Fruit fly (Drosophila melanogaster) whole organism, embryonic: ENCODE measurements around the gene Fgop2.

Experiments used
- Aef1 ChIP-seq: fragments of 200-800 bp; sonication (Bioruptor generic); IDR thresholded peaks from 3 replicates; pipeline ENCODE4 v1.3.6; 2022; ENCODE audit warnings: missing biosample characterization, missing genetic modification characterization
- BtbVII ChIP-seq: fragments of 200-800 bp; sonication (Bioruptor generic); optimal IDR thresholded peaks from 3 replicates; lab custom pipeline; 2017; ENCODE audit warnings: missing biosample characterization, mild to moderate bottlenecking, missing genetic modification characterization
- CG10462 ChIP-seq: fragments of 200-800 bp; sonication (Bioruptor generic); optimal IDR thresholded peaks from 2 replicates; lab custom pipeline; 2016; ENCODE audit warnings: missing biosample characterization, missing genetic modification characterization
- CG10979 ChIP-seq: fragments of 200-800 bp; sonication (Bioruptor generic); optimal IDR thresholded peaks from 2 replicates; lab custom pipeline; 2018; ENCODE audit warnings: missing biosample characterization, mild to moderate bottlenecking, missing genetic modification characterization, moderate library complexity
- CG11093 ChIP-seq: fragments of 200-800 bp; sonication (Bioruptor generic); IDR thresholded peaks from 3 replicates; pipeline ENCODE4 v1.3.6; 2022; ENCODE audit warnings: missing biosample characterization, missing genetic modification characterization
- CG11504 ChIP-seq: fragments of 200-800 bp; sonication (Bioruptor generic); optimal IDR thresholded peaks from 3 replicates; lab custom pipeline; 2019; ENCODE audit warnings: missing biosample characterization, mild to moderate bottlenecking, missing genetic modification characterization, moderate library complexity
- CG13775 ChIP-seq: fragments of 200-800 bp; sonication (Bioruptor generic); optimal IDR thresholded peaks from 3 replicates; lab custom pipeline; 2017; ENCODE audit warnings: missing biosample characterization, mild to moderate bottlenecking, missing genetic modification characterization
- CG14050 ChIP-seq: fragments of 200-800 bp; sonication (Bioruptor generic); IDR thresholded peaks from 3 replicates; pipeline ENCODE4 v1.3.6; 2022; ENCODE audit warnings: missing biosample characterization, missing genetic modification characterization
- CG14441 ChIP-seq: fragments of 200-800 bp; sonication (Bioruptor generic); IDR thresholded peaks from 2 replicates; pipeline ENCODE4 v1.3.6; 2022; ENCODE audit warnings: missing biosample characterization, missing genetic modification characterization
- CG1603 ChIP-seq: fragments of 200-800 bp; sonication (Bioruptor generic); optimal IDR thresholded peaks from 2 replicates; lab custom pipeline; 2019; ENCODE audit warnings: missing biosample characterization, mild to moderate bottlenecking, missing genetic modification characterization, moderate library complexity
- CG16815 ChIP-seq: fragments of 200-800 bp; sonication (Bioruptor generic); optimal IDR thresholded peaks from 3 replicates; lab custom pipeline; 2017; ENCODE audit warnings: missing biosample characterization, mild to moderate bottlenecking, missing genetic modification characterization
- CG17612 ChIP-seq: fragments of 200-800 bp; sonication (Bioruptor generic); IDR thresholded peaks from 2 replicates; pipeline ENCODE4 v1.3.6; 2022; ENCODE audit warnings: missing biosample characterization, missing genetic modification characterization
- CG18011 ChIP-seq: fragments of 200-800 bp; sonication (Bioruptor generic); optimal IDR thresholded peaks from 2 replicates; lab custom pipeline; 2017; ENCODE audit warnings: missing biosample characterization, missing genetic modification characterization, mild to moderate bottlenecking, moderate library complexity, missing genotype
- CG2120 ChIP-seq: fragments of 200-800 bp; sonication (Bioruptor generic); optimal IDR thresholded peaks from 3 replicates; lab custom pipeline; 2016; ENCODE audit warnings: missing biosample characterization, missing genetic modification characterization
- CG2712 ChIP-seq: fragments of 200-800 bp; optimal IDR thresholded peaks from 3 replicates; lab custom pipeline; 2019; ENCODE audit warnings: missing biosample characterization, mild to moderate bottlenecking, missing genetic modification characterization, moderate library complexity
- CG2875 ChIP-seq: fragments of 200-800 bp; sonication (Bioruptor generic); optimal IDR thresholded peaks from 2 replicates; lab custom pipeline; 2017; ENCODE audit warnings: missing biosample characterization, mild to moderate bottlenecking, missing genetic modification characterization, missing genetic modification reagents
- CG30431 ChIP-seq: fragments of 200-800 bp; sonication (Bioruptor generic); optimal IDR thresholded peaks from 2 replicates; lab custom pipeline; 2017; ENCODE audit warnings: missing biosample characterization, missing genetic modification characterization
- CG31441 ChIP-seq: fragments of 200-800 bp; sonication (Bioruptor generic); IDR thresholded peaks from 2 replicates; pipeline ENCODE4 v1.3.6; 2022; ENCODE audit warnings: missing biosample characterization, missing genetic modification characterization
- CG32532 ChIP-seq: fragments of 200-800 bp; sonication (Bioruptor generic); IDR thresholded peaks from 2 replicates; pipeline ENCODE4 v1.3.6; 2022; ENCODE audit warnings: missing biosample characterization, missing genetic modification characterization
- CG4730 ChIP-seq: fragments of 200-800 bp; sonication (Bioruptor generic); IDR thresholded peaks from 2 replicates; pipeline ENCODE4 v1.3.6; 2022; ENCODE audit warnings: missing biosample characterization, missing genetic modification characterization
- CG6254 ChIP-seq: fragments of 200-800 bp; sonication (Bioruptor generic); optimal IDR thresholded peaks from 3 replicates; lab custom pipeline; 2017; ENCODE audit warnings: mild to moderate bottlenecking, missing biosample characterization, missing genetic modification reagents, missing genetic modification characterization
- CG6683 ChIP-seq: fragments of 200-800 bp; sonication (Bioruptor generic); optimal IDR thresholded peaks from 2 replicates; lab custom pipeline; 2017; ENCODE audit warnings: missing biosample characterization, mild to moderate bottlenecking, missing genetic modification characterization, missing genetic modification reagents
- CG6689 ChIP-seq: fragments of 200-800 bp; sonication (Bioruptor generic); IDR thresholded peaks from 2 replicates; pipeline ENCODE4 v1.3.6; 2022; ENCODE audit warnings: missing biosample characterization, missing genetic modification characterization
- CG7372 ChIP-seq: fragments of 200-800 bp; sonication (Bioruptor generic); IDR thresholded peaks from 2 replicates; pipeline ENCODE4 v1.3.6; 2022; ENCODE audit warnings: missing biosample characterization, missing genetic modification characterization
- H15 ChIP-seq: fragments of 200-800 bp; sonication (Bioruptor generic); IDR thresholded peaks from 3 replicates; pipeline ENCODE4 v1.3.6; 2022; ENCODE audit warnings: missing biosample characterization, missing genetic modification characterization
- NK7.1 ChIP-seq: fragments of 200-800 bp; sonication (Bioruptor generic); optimal IDR thresholded peaks from 3 replicates; lab custom pipeline; 2016; ENCODE audit warnings: missing biosample characterization, missing genetic modification characterization
- Optix ChIP-seq: fragments of 200-800 bp; sonication (Bioruptor generic); IDR thresholded peaks from 3 replicates; pipeline ENCODE4 v1.3.6; 2022; ENCODE audit warnings: missing biosample characterization, missing genetic modification characterization
- PHDP ChIP-seq: fragments of 200-800 bp; sonication (Bioruptor generic); optimal IDR thresholded peaks from 3 replicates; lab custom pipeline; 2018; ENCODE audit warnings: missing biosample characterization, mild to moderate bottlenecking, missing genetic modification characterization, moderate library complexity
- ap ChIP-seq: fragments of 200-800 bp; sonication (Bioruptor generic); IDR thresholded peaks from 2 replicates; pipeline ENCODE4 v1.3.6; 2022; ENCODE audit warnings: missing biosample characterization, missing genetic modification characterization
- ato ChIP-seq: fragments of 200-800 bp; sonication (Bioruptor generic); IDR thresholded peaks from 2 replicates; pipeline ENCODE4 v1.3.6; 2022; ENCODE audit warnings: missing biosample characterization, missing genetic modification characterization; ENCODE audit not compliant: partially characterized antibody
- bab2 ChIP-seq: fragments of 200-800 bp; sonication (Bioruptor generic); optimal IDR thresholded peaks from 2 replicates; lab custom pipeline; 2016; ENCODE audit warnings: missing biosample characterization, missing genetic modification characterization
- bigmax ChIP-seq: fragments of 200-800 bp; sonication (Bioruptor generic); optimal IDR thresholded peaks from 2 replicates; lab custom pipeline; 2018; ENCODE audit warnings: missing biosample characterization, mild to moderate bottlenecking, missing genetic modification characterization
- br ChIP-seq: fragments of >200 bp; optimal IDR thresholded peaks from 2 replicates; lab custom pipeline; 2017
- croc ChIP-seq: fragments of 200-800 bp; sonication (Bioruptor generic); conservative IDR thresholded peaks from 3 replicates; pipeline ENCODE4 v1.3.6; 2022; ENCODE audit warnings: missing biosample characterization, missing genetic modification characterization
- crol ChIP-seq: fragments of 200-800 bp; sonication (Bioruptor generic); IDR thresholded peaks from 2 replicates; pipeline ENCODE4 v1.3.6; 2022; ENCODE audit warnings: missing biosample characterization, missing genetic modification characterization
- da ChIP-seq: fragments of 200-800 bp; sonication (Bioruptor generic); optimal IDR thresholded peaks from 2 replicates; lab custom pipeline; 2016; ENCODE audit warnings: missing biosample characterization, missing genetic modification characterization
- disco-r ChIP-seq: fragments of 200-800 bp; sonication (Bioruptor generic); optimal IDR thresholded peaks from 2 replicates; lab custom pipeline; 2016; ENCODE audit warnings: missing biosample characterization, missing genetic modification characterization
- gsb ChIP-seq: fragments of 200-800 bp; sonication (Bioruptor generic); IDR thresholded peaks from 2 replicates; pipeline ENCODE4 v1.3.6; 2022; ENCODE audit warnings: missing biosample characterization, missing genetic modification characterization
- ham ChIP-seq: fragments of 200-800 bp; sonication (Bioruptor generic); IDR thresholded peaks from 2 replicates; pipeline ENCODE4 v1.3.6; 2022; ENCODE audit warnings: missing biosample characterization, missing genetic modification characterization
- hth ChIP-seq: fragments of >200 bp; optimal IDR thresholded peaks from 2 replicates; lab custom pipeline; 2017; ENCODE audit warnings: inconsistent platforms
- inv ChIP-seq: fragments of 200-800 bp; sonication (Bioruptor generic); IDR thresholded peaks from 2 replicates; pipeline ENCODE4 v1.3.6; 2022; ENCODE audit warnings: missing biosample characterization, missing genetic modification characterization; ENCODE audit not compliant: partially characterized antibody
- knrl ChIP-seq: fragments of 200-800 bp; sonication (Bioruptor generic); IDR thresholded peaks from 3 replicates; pipeline ENCODE4 v1.3.6; 2022; ENCODE audit warnings: missing biosample characterization, missing genetic modification characterization; ENCODE audit not compliant: partially characterized antibody
- maf-S ChIP-seq: fragments of 200-800 bp; sonication (Bioruptor generic); optimal IDR thresholded peaks from 2 replicates; lab custom pipeline; 2016; ENCODE audit warnings: missing biosample characterization, missing genetic modification characterization
- nau ChIP-seq: fragments of 200-800 bp; sonication (Bioruptor generic); optimal IDR thresholded peaks from 3 replicates; lab custom pipeline; 2017; ENCODE audit warnings: missing biosample characterization, mild to moderate bottlenecking, missing genetic modification characterization, missing genetic modification reagents
- prd ChIP-seq, 3 experiments: fragments of >200 bp in 2 of 3; fragments of 200-800 bp in 1 of 3; sonication (Bioruptor generic) in 1 of 3; optimal IDR thresholded peaks in 2 of 3; IDR thresholded peaks in 1 of 3; 2 replicates in 2 of 3; 3 replicates in 1 of 3; pipeline versions ENCODE4 v1.3.6 to Lab custom; 2017 to 2022; ENCODE audit warnings: missing biosample characterization in 1 of 3, missing genetic modification characterization in 1 of 3
- ro ChIP-seq: fragments of 200-800 bp; sonication (Bioruptor generic); IDR thresholded peaks from 2 replicates; pipeline ENCODE4 v1.3.6; 2022; ENCODE audit warnings: missing biosample characterization, missing genetic modification characterization
- stwl ChIP-seq: fragments of 200-800 bp; sonication (Bioruptor generic); optimal IDR thresholded peaks from 3 replicates; lab custom pipeline; 2018; ENCODE audit warnings: missing biosample characterization, mild to moderate bottlenecking, missing genetic modification characterization, moderate library complexity
- sug ChIP-seq: fragments of 200-800 bp; optimal IDR thresholded peaks from 2 replicates; lab custom pipeline; 2019; ENCODE audit warnings: missing biosample characterization, mild to moderate bottlenecking, missing genetic modification characterization, moderate library complexity
- tna ChIP-seq: fragments of 200-800 bp; sonication (Bioruptor generic); IDR thresholded peaks from 2 replicates; pipeline ENCODE4 v1.3.6; 2022; ENCODE audit warnings: missing biosample characterization, missing genetic modification characterization; ENCODE audit not compliant: partially characterized antibody
- unc-4 ChIP-seq: fragments of 200-800 bp; sonication (Bioruptor generic); IDR thresholded peaks from 2 replicates; pipeline ENCODE4 v1.3.6; 2022; ENCODE audit warnings: missing biosample characterization, missing genetic modification characterization; ENCODE audit not compliant: partially characterized antibody

Fgop2 gene

dm6 chr2L:6968013-6968517 is 23.0 kb upstream of the Fgop2 start (continued):
- TF ChIP-seq maf-S (GFP tag; lab: Kevin White, UChicago) (peak; percentile 9), prd (optimal IDR thresholded peaks at IDR 0.05; lab: Kevin White, UChicago) (no peak), prd (GFP tag; IDR thresholded peaks at IDR 0.05; lab: Robert Waterston, UW) (peak; percentile 23; the same call in 1 of the 3 replicates), CG14441 (GFP tag; lab: Robert Waterston, UW) (peak; percentile 48; the same call in 1 of the 2 replicates), CG18011 (GFP tag; lab: Kevin White, UChicago) (peak; percentile 28), ap (GFP tag; lab: Robert Waterston, UW) (no peak), tna (GFP tag; lab: Robert Waterston, UW) (peak; percentile 56; the same call in 1 of the 2 replicates), PHDP (tag; lab: Kevin White, UChicago) (peak; percentile 51), crol (no peak), inv (GFP tag; lab: Robert Waterston, UW) (no peak), ro (no peak), CG6689 (GFP tag; lab: Robert Waterston, UW) (peak; percentile 24; the same call in 1 of the 2 replicates), unc-4 (peak; percentile 70), CG30431 (no peak), da (GFP tag; lab: Kevin White, UChicago) (no peak), CG31441 (GFP tag; lab: Robert Waterston, UW) (no peak; the same call in 1 of the 2 replicates), CG2120 (peak; percentile 75), CG2712 (peak; percentile 40), hth (no peak), CG6683 (no peak), NK7.1 (GFP tag; lab: Kevin White, UChicago) (peak; percentile 53), nau (GFP tag; lab: Kevin White, UChicago) (no peak), bigmax (GFP tag; lab: Kevin White, UChicago) (peak; percentile 9), CG1603 (tag; lab: Kevin White, UChicago) (peak; percentile 69), Aef1 (GFP tag; lab: Robert Waterston, UW) (no peak; the same call in 2 of the 3 replicates), br (lab: Kevin White, UChicago) (no peak), CG2875 (GFP tag; lab: Kevin White, UChicago) (peak; percentile 55), knrl (GFP tag; lab: Robert Waterston, UW) (no peak; the same call in 1 of the 3 replicates), disco-r (GFP tag; lab: Kevin White, UChicago) (no peak), ato (GFP tag; lab: Robert Waterston, UW) (peak; percentile 55), sug (tag; lab: Kevin White, UChicago) (no peak), croc (GFP tag; lab: Robert Waterston, UW) (no peak), bab2 (GFP tag; lab: Kevin White, UChicago) (peak; percentile 57), stwl (tag; lab: Kevin White, UChicago) (peak; percentile 14), CG4730 (no peak), CG10979 (tag; lab: Kevin White, UChicago) (peak; percentile 53), CG13775 (peak; percentile 54), gsb (GFP tag; lab: Robert Waterston, UW) (no peak), CG7372 (GFP tag; lab: Robert Waterston, UW) (no peak), CG14050 (GFP tag; lab: Robert Waterston, UW) (peak; percentile 24; the same call in 2 of the 3 replicates), CG11093 (GFP tag; lab: Robert Waterston, UW) (0 out of 3 replicates have a peak, but pooled peaks have one; percentile 14), H15 (GFP tag; lab: Robert Waterston, UW) (no peak), CG10462 (GFP tag; lab: Kevin White, UChicago) (no peak), ham (GFP tag; lab: Robert Waterston, UW) (no peak), CG32532 (GFP tag; lab: Robert Waterston, UW) (peak; percentile 20; the same call in 1 of the 2 replicates), CG6254 (peak; percentile 17), Optix (GFP tag; lab: Robert Waterston, UW) (no peak), CG11504 (tag; lab: Kevin White, UChicago) (peak; percentile 51), BtbVII (GFP tag; lab: Kevin White, UChicago) (peak; percentile 24), CG17612 (GFP tag; lab: Robert Waterston, UW) (no peak), CG16815 (GFP tag; lab: Kevin White, UChicago) (no peak)
